Worm (Caenorhabditis elegans) whole organism, midembryonic: ENCODE measurements around the gene meg-3.

Source experiments
- flt-1 ChIP-seq: fragments of 200-800 bp; sonication (Bioruptor generic); IDR thresholded peaks from 2 replicates; pipeline ENCODE4 v1.3.6; 2022; ENCODE audit warnings: missing genetic modification characterization, missing compliant biosample characterization
- ref-1 ChIP-seq: fragments of 200-800 bp; sonication (Bioruptor generic); conservative IDR thresholded peaks from 2 replicates; pipeline ENCODE4 v1.3.6; 2022; ENCODE audit warnings: missing genetic modification reagents, missing genetic modification characterization, missing compliant biosample characterization
- tab-1 ChIP-seq: fragments of 200-800 bp; sonication (Bioruptor generic); IDR thresholded peaks from 2 replicates; pipeline ENCODE4 v1.3.6; 2022; ENCODE audit warnings: missing genetic modification characterization, missing compliant biosample characterization

DNA sequence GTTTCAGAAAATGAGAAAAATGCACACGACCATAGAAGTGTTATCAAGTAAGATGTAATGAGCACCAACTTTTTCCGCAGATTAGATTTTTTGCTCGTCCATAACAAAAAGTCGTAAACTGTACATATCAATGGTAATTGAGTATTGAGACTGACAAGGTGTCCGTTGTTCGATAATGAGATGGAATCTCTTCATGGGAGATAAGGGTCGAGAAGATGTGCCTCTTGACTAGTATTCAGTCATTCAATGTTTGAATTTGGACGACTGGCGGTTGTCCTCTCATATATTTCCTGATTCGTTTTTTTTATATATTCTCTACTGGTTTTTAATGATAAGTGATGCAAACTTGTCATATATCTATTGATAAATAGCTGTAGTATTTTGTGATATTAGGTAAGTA, 7.8 kb downstream of the meg-3 start:
- no peak for TF ChIP-seq flt-1
- TF ChIP-seq ref-1 (GFP tag; lab: Robert Waterston, UW): no peak
- TF ChIP-seq tab-1 (GFP tag; lab: Robert Waterston, UW): no peak
